Worm (Caenorhabditis elegans): ENCODE results near the gene W01G7.4.
A peak's percentile ranks its signal among the peaks of the same experiment; 100 is the strongest.

Gene W01G7.4

DNA sequence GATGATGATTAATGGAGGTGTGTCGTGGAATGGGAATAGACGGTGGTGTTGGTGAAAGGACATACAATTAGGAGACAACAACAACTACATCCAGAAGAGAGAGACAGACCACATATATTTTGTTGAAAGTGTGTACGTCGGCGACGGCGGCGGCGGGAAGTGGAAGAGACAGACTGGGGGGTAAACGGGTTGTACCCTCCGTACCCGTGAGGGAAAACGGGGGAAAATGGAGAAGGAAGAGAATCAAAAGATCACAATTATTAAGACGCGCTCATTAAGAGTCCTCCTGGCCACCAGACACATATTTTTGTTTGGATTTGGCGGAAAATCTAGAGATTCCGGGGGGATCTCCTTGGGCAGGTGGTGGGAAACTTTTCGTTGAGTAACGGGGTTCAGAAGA, 14.0 kb upstream of the W01G7.4 start:
- no peak for TF ChIP-seq aptf-3 (GFP tag; IDR thresholded peaks at IDR 0.05)
- TF ChIP-seq zfh-2 (GFP tag; conservative IDR thresholded peaks at IDR 0.05) = 0 out of 2 replicates have a peak, but pooled peaks have one; percentile 40
- no peak for TF ChIP-seq B0336.3 (GFP tag; IDR thresholded peaks at IDR 0.05)

DNA sequence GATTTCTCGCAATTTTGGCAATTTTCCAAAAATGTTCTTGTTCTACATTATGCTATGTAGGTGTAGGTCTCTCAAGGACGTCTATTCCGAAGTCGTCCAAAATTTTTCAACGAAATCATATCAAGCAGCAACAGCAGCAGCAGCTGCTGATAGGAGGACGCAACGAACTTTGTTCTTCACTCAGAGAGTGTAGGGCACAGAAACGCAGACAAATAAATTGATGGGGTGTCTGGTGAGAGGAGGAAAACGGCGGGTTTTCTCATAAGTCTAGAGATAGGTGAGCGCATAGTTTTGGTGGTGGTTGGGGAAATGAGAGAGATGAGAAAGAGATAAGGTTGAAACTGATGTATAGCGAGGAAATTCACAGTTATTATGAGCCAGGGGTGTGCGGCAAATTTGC, 11.4 kb upstream of the W01G7.4 start:
- TF ChIP-seq mcd-1 (GFP tag; IDR thresholded peaks at IDR 0.05) (peak; percentile 27; the same call in 1 of the 2 replicates), cebp-1 (GFP tag; IDR thresholded peaks at IDR 0.05) (no peak), cebp-1 (tag; optimal IDR thresholded peaks at IDR 0.05) (no peak), nhr-80 (tag; optimal IDR thresholded peaks at IDR 0.05) (peak; percentile 87), chd-7 (tag; optimal IDR thresholded peaks at IDR 0.05) (no peak), egrh-3 (GFP tag; IDR thresholded peaks at IDR 0.05) (peak; percentile 48; the same call in 1 of the 2 replicates), lin-26 (GFP tag; IDR thresholded peaks at IDR 0.05) (no peak), dox-1 (GFP tag; IDR thresholded peaks at IDR 0.05) (peak; percentile 62), snpc-4 (GFP tag; optimal IDR thresholded peaks at IDR 0.05) (no peak), snpc-4 (tag; optimal IDR thresholded peaks at IDR 0.05) (peak in 2 of 4 experiments; percentile 7 to 30), die-1 (tag; optimal IDR thresholded peaks at IDR 0.05) (no peak), lin-40 (tag; optimal IDR thresholded peaks at IDR 0.05) (peak; percentile 1), F52B5.7 (tag; optimal IDR thresholded peaks at IDR 0.05) (no peak)

DNA sequence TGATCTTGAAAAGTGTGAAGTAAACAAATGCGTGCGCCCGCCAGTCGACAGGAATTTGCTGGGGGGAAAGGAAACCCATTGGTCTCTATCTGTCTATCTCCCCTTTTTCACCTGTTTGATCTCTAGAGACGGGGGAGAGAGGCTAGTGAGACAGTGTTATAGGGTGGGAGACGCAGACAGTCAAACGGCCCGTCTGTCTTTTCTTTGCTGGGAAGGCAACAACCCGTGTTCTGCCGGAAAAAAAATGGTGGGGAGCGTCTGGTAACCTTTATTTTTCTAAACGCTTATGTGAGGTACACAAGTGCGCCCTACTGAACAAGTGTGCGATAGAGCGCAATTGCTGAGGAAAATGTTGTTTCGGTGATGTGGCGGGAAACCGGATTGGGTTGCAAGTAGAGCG, 10.0 kb upstream of the W01G7.4 start:
- TF ChIP-seq ztf-3 (GFP tag; optimal IDR thresholded peaks at IDR 0.05) (no peak), aptf-2 (GFP tag; conservative IDR thresholded peaks at IDR 0.05) (0 out of 2 replicates have a peak, but pooled peaks have one; percentile 36), lin-26 (GFP tag; IDR thresholded peaks at IDR 0.05) (peak; percentile 66), K11D2.4 (GFP tag; IDR thresholded peaks at IDR 0.05) (peak; percentile 45; the same call in 1 of the 2 replicates), mcd-1 (GFP tag; IDR thresholded peaks at IDR 0.05) (peak; percentile 90), akir-1 (GFP tag; optimal IDR thresholded peaks at IDR 0.05) (peak; percentile 53), attf-5 (GFP tag; optimal IDR thresholded peaks at IDR 0.05) (peak; percentile 85), lin-40 (tag; optimal IDR thresholded peaks at IDR 0.05) (peak; percentile 68), K12H6.12 (tag; optimal IDR thresholded peaks at IDR 0.05) (peak; percentile 43), unc-62 (GFP tag; optimal IDR thresholded peaks at IDR 0.05) (peak; percentile 9), rec-8 (tag; optimal IDR thresholded peaks at IDR 0.05) (no peak), attf-3 (GFP tag; conservative IDR thresholded peaks at IDR 0.05) (no peak), lin-54 (GFP tag; optimal IDR thresholded peaks at IDR 0.05) (peak; percentile 25), snpc-4 (GFP tag; optimal IDR thresholded peaks at IDR 0.05) (peak; percentile 6), snpc-4 (tag; optimal IDR thresholded peaks at IDR 0.05) (peak in 3 of 4 experiments; percentile 18 to 69 (median 66)), chd-7 (tag; optimal IDR thresholded peaks at IDR 0.05) (peak; percentile 72), die-1 (tag; optimal IDR thresholded peaks at IDR 0.05) (peak; percentile 37), ztf-18 (tag; optimal IDR thresholded peaks at IDR 0.05) (peak; percentile 47), egrh-3 (GFP tag; IDR thresholded peaks at IDR 0.05) (peak; percentile 51; the same call in 1 of the 2 replicates), ceh-100 (GFP tag; IDR thresholded peaks at IDR 0.05) (0 out of 2 replicates have a peak, but pooled peaks have one; percentile 21), tbp1 (GFP tag; optimal IDR thresholded peaks at IDR 0.05) (peak; percentile 54), bed-1 (GFP tag; IDR thresholded peaks at IDR 0.05) (no peak), zfh-2 (GFP tag; conservative IDR thresholded peaks at IDR 0.05) (peak; percentile 92), pha-4 (tag; optimal IDR thresholded peaks at IDR 0.05) (peak; percentile 81), madf-10 (tag; optimal IDR thresholded peaks at IDR 0.05) (peak; percentile 13), nfya-2 (GFP tag; IDR thresholded peaks at IDR 0.05) (no peak), ztf-22 (GFP tag; optimal IDR thresholded peaks at IDR 0.05) (peak; percentile 13), madf-6 (GFP tag; IDR thresholded peaks at IDR 0.05) (peak; percentile 50), egl-44 (GFP tag; IDR thresholded peaks at IDR 0.05) (0 out of 2 replicates have a peak, but pooled peaks have one; percentile 63), ztf-26 (tag; optimal IDR thresholded peaks at IDR 0.05) (peak; percentile 60), ets-4 (GFP tag; optimal IDR thresholded peaks at IDR 0.05) (peak; percentile 4), B0261.1 (tag; optimal IDR thresholded peaks at IDR 0.05) (no peak), atf-7 (tag; optimal IDR thresholded peaks at IDR 0.05) (peak; percentile 48), efl-1 (GFP tag; optimal IDR thresholded peaks at IDR 0.05) (peak; percentile 39), ceh-27 (GFP tag; optimal IDR thresholded peaks at IDR 0.05) (peak; percentile 42), hmg-1.2 (GFP tag; IDR thresholded peaks at IDR 0.05) (peak; percentile 97), B0336.3 (GFP tag; IDR thresholded peaks at IDR 0.05) (peak; percentile 41; the same call in 1 of the 2 replicates), somi-1 (GFP tag; optimal IDR thresholded peaks at IDR 0.05) (peak; percentile 75), dox-1 (GFP tag; IDR thresholded peaks at IDR 0.05) (peak; percentile 82)
